Worm (Caenorhabditis elegans): ENCODE measurements around the gene srd-67.
A peak's percentile ranks its signal among the peaks of the same experiment; 100 is the strongest.
"Not testable (repeated sequence)": the region's sequence is repeated elsewhere in the genome, so short reads cannot be mapped to it uniquely, and the experiment has no call there.

srd-67 gene

ce11 chrIII:2272075-2272474 lies 26.4 kb upstream of the srd-67 start, which contains the start of gene fbxa-48:
Gene fbxa-48, minus strand, starts transcription at chrIII:2272175.
- TF ChIP-seq pqm-1 (tag; optimal IDR thresholded peaks at IDR 0.05) (peak; percentile 5), nhr-111 (GFP tag; optimal IDR thresholded peaks at IDR 0.05) (no peak)

- peak; percentile 67 for TF ChIP-seq lin-38 (GFP tag; IDR thresholded peaks at IDR 0.05)
Measured at ce11 chrIII:2271016-2271590, 25.5 kb upstream of the srd-67 start.

- TF ChIP-seq nhr-111 (GFP tag; optimal IDR thresholded peaks at IDR 0.05) (no peak), nhr-28 (tag; optimal IDR thresholded peaks at IDR 0.05) (peak; percentile 42), zip-11 (GFP tag; IDR thresholded peaks at IDR 0.05) (no peak), pqm-1 (tag; optimal IDR thresholded peaks at IDR 0.05) (peak; percentile 55), R02D3.7 (tag; optimal IDR thresholded peaks at IDR 0.05) (no peak), daf-8 (GFP tag; IDR thresholded peaks at IDR 0.05) (no peak), ceh-44 (GFP tag; IDR thresholded peaks at IDR 0.05) (no peak), ztf-7 (tag; optimal IDR thresholded peaks at IDR 0.05) (no peak)
Measured at ce11 chrIII:2265986-2266701, 20.5 kb upstream of the srd-67 start, which contains the start of gene fbxa-9. Gene fbxa-9, plus strand, starts transcription at chrIII:2266651.

ce11 chrIII:2262942-2263341 lies 17.3 kb upstream of the srd-67 start, which contains the start of gene Y54F10BM.6:
Gene Y54F10BM.6, plus strand, starts transcription at chrIII:2263242.
- TF ChIP-seq nhr-11 (tag; optimal IDR thresholded peaks at IDR 0.05) (no peak), daf-19 (GFP tag; conservative IDR thresholded peaks at IDR 0.05) (no peak)

ce11 chrIII:2261353-2261752 lies 15.7 kb upstream of the srd-67 start, which contains the start of gene fbxa-42:
Gene fbxa-42, minus strand, starts transcription at chrIII:2261453.
- TF ChIP-seq zip-11 (GFP tag; IDR thresholded peaks at IDR 0.05); nhr-28 (tag; optimal IDR thresholded peaks at IDR 0.05); Y48G9A.11 (GFP tag; IDR thresholded peaks at IDR 0.05): not testable (repeated sequence)

ce11 chrIII:2259329-2259728 lies 13.7 kb upstream of the srd-67 start:
- no peak for TF ChIP-seq zfp-2 (tag; optimal IDR thresholded peaks at IDR 0.05)
- TF ChIP-seq nhr-111 (GFP tag; optimal IDR thresholded peaks at IDR 0.05) = no peak
- no peak for TF ChIP-seq sdz-12 (GFP tag; optimal IDR thresholded peaks at IDR 0.05)
- TF ChIP-seq ceh-28 (tag; optimal IDR thresholded peaks at IDR 0.05) = no peak
- no peak for TF ChIP-seq F44E2.7 (GFP tag; IDR thresholded peaks at IDR 0.05)
- no peak for TF ChIP-seq dmd-8 (GFP tag; IDR thresholded peaks at IDR 0.05)
- no peak for TF ChIP-seq saeg-2 (GFP tag; IDR thresholded peaks at IDR 0.05)
- no peak for TF ChIP-seq skn-1 (tag; optimal IDR thresholded peaks at IDR 0.05)

ce11 chrIII:2258863-2259262 lies 13.2 kb upstream of the srd-67 start, which contains the start of gene fbxa-43:
Gene fbxa-43, minus strand, starts transcription at chrIII:2258963.
- TF ChIP-seq F10B5.3 (tag; optimal IDR thresholded peaks at IDR 0.05) (no peak), duxl-1 (tag; optimal IDR thresholded peaks at IDR 0.05; ENCODE audit: poor library complexity) (no peak), nhr-25 (tag; optimal IDR thresholded peaks at IDR 0.05; ENCODE audit: borderline replicate concordance, insufficient read depth) (no peak)

ce11 chrIII:2255522-2255921 lies 9.9 kb upstream of the srd-67 start, which contains the start of gene fbxa-71:
Gene fbxa-71, plus strand, starts transcription at chrIII:2255822.
- TF ChIP-seq F10B5.3 (tag; optimal IDR thresholded peaks at IDR 0.05) = no peak
- no peak for TF ChIP-seq lim-7 (GFP tag; IDR thresholded peaks at IDR 0.05)
- TF ChIP-seq vab-7 (GFP tag; IDR thresholded peaks at IDR 0.05) = no peak
- TF ChIP-seq hif-1 (tag; optimal IDR thresholded peaks at IDR 0.05) = no peak

Data from whole organism, L4 larva.